Worm (Caenorhabditis elegans) whole organism, late embryonic: Measurements from ENCODE around the gene mrp-1.

Experiments
- ama-1 ChIP-seq: fragments of 150-350 bp; optimal IDR thresholded peaks from 2 replicates; lab custom pipeline; 2014
- ets-4 ChIP-seq: sonication (generic microtip); optimal IDR thresholded peaks from 2 replicates; lab custom pipeline; 2016; ENCODE audit warnings: missing genetic modification characterization, missing compliant biosample characterization
- hlh-13 ChIP-seq: fragments of 200-800 bp; sonication (Bioruptor generic); optimal IDR thresholded peaks from 2 replicates; lab custom pipeline; 2018; ENCODE audit warnings: mild to moderate bottlenecking, missing genetic modification characterization, missing compliant biosample characterization
- nfya-1 ChIP-seq: sonication (generic microtip); optimal IDR thresholded peaks from 2 replicates; lab custom pipeline; 2017; ENCODE audit warnings: missing genetic modification characterization, mild to moderate bottlenecking, missing compliant biosample characterization, antibody characterized with exemption, moderate library complexity
- pag-3 ChIP-seq: sonication (generic microtip); optimal IDR thresholded peaks from 2 replicates; lab custom pipeline; 2016; ENCODE audit warnings: missing compliant biosample characterization, missing genetic modification characterization, borderline replicate concordance
- pat-9 ChIP-seq: fragments of 200-800 bp; sonication (Bioruptor generic); optimal IDR thresholded peaks from 2 replicates; lab custom pipeline; 2018; ENCODE audit warnings: mild to moderate bottlenecking, missing genetic modification characterization, moderate library complexity, missing compliant biosample characterization

DNA sequence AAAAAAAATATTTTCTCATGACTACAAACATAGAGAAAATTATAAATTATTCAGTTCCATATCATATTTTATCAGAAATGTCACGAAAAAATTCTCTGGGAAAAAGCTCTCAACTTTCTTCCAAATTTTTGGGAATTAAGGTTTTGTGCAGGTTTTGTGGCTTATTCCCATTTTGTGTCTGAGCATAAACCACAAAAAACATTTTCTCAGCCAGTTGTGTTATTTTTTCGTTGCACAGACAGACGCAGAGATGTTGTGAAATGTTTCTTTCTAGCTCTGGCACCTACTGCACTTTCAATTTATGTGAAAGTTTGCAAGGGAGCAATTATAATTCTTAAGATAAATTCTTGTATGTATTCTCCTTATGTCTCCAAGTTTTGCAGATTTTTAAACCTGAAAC lies 12.6 kb downstream of the mrp-1 start:
- TF ChIP-seq nfya-1 (tag; lab: Kevin White, UChicago) = no peak
- TF ChIP-seq pat-9 (tag; lab: Kevin White, UChicago) = no peak
- no peak for TF ChIP-seq ama-1 (lab: Kevin White, UChicago)
- TF ChIP-seq hlh-13 (GFP tag; lab: Kevin White, UChicago) = no peak
- TF ChIP-seq ets-4 (tag; lab: Kevin White, UChicago) = no peak
- no peak for TF ChIP-seq pag-3
